Worm (Caenorhabditis elegans) whole organism, late embryonic: Measurements from ENCODE around the gene C45H4.14.

Source experiments
- C08G9.2 ChIP-seq: sonication (generic microtip); optimal IDR thresholded peaks from 2 replicates; lab custom pipeline; 2016; ENCODE audit warnings: mild to moderate bottlenecking, missing genetic modification characterization, moderate library complexity, missing compliant biosample characterization
- F13H6.1 ChIP-seq: sonication (generic microtip); optimal IDR thresholded peaks from 2 replicates; lab custom pipeline; 2016; ENCODE audit warnings: missing genetic modification characterization, missing compliant biosample characterization
- K02D7.2 ChIP-seq: sonication (generic microtip); optimal IDR thresholded peaks from 2 replicates; lab custom pipeline; 2017; ENCODE audit warnings: mild to moderate bottlenecking, missing genetic modification characterization, missing compliant biosample characterization
- K09A11.1 ChIP-seq: sonication (generic microtip); optimal IDR thresholded peaks from 2 replicates; lab custom pipeline; 2017; ENCODE audit warnings: antibody characterized with exemption, mild to moderate bottlenecking, missing genetic modification characterization, missing compliant biosample characterization; ENCODE audit not compliant: insufficient read depth
- T23F11.4 ChIP-seq: fragments of 200-800 bp; sonication (Bioruptor generic); optimal IDR thresholded peaks from 2 replicates; lab custom pipeline; 2018; ENCODE audit warnings: mild to moderate bottlenecking, missing genetic modification characterization, missing compliant biosample characterization
- ahr-1 ChIP-seq: sonication (generic microtip); optimal IDR thresholded peaks from 2 replicates; lab custom pipeline; 2016; ENCODE audit warnings: missing genetic modification characterization, missing compliant biosample characterization
- ama-1 ChIP-seq: fragments of 150-350 bp; optimal IDR thresholded peaks from 2 replicates; lab custom pipeline; 2014
- ceh-14 ChIP-seq: sonication (generic microtip); optimal IDR thresholded peaks from 2 replicates; lab custom pipeline; 2016; ENCODE audit warnings: missing genotype, missing genetic modification characterization, missing compliant biosample characterization
- ceh-18 ChIP-seq: sonication (generic microtip); optimal IDR thresholded peaks from 2 replicates; lab custom pipeline; 2016; ENCODE audit warnings: missing genetic modification characterization, missing compliant biosample characterization
- ceh-24 ChIP-seq: sonication (generic microtip); optimal IDR thresholded peaks from 2 replicates; lab custom pipeline; 2016; ENCODE audit warnings: mild to moderate bottlenecking, missing genetic modification characterization, missing compliant biosample characterization
- ceh-30 ChIP-seq: fragments of 150-350 bp; optimal IDR thresholded peaks from 2 replicates; lab custom pipeline; 2014; ENCODE audit warnings: missing biosample characterization, missing genetic modification characterization
- ceh-45 ChIP-seq: fragments of 200-800 bp; sonication (Bioruptor generic); IDR thresholded peaks from 2 replicates; pipeline ENCODE4 v1.3.6; 2022; ENCODE audit warnings: missing genetic modification reagents, missing genetic modification characterization, missing compliant biosample characterization
- dmd-4 ChIP-seq: sonication (generic microtip); optimal IDR thresholded peaks from 2 replicates; lab custom pipeline; 2016; ENCODE audit warnings: borderline replicate concordance, missing genetic modification characterization, missing compliant biosample characterization
- dve-1 ChIP-seq: sonication (generic microtip); optimal IDR thresholded peaks from 2 replicates; lab custom pipeline; 2017; ENCODE audit warnings: antibody characterized with exemption, mild to moderate bottlenecking, missing genetic modification characterization, missing compliant biosample characterization
- elt-2 ChIP-seq: sonication (generic microtip); optimal IDR thresholded peaks from 2 replicates; lab custom pipeline; 2016; ENCODE audit warnings: missing genetic modification reagents, missing genetic modification characterization, missing compliant biosample characterization
- elt-4 ChIP-seq: sonication (generic microtip); optimal IDR thresholded peaks from 2 replicates; lab custom pipeline; 2016; ENCODE audit warnings: missing genetic modification characterization, missing compliant biosample characterization
- ets-4 ChIP-seq: sonication (generic microtip); optimal IDR thresholded peaks from 2 replicates; lab custom pipeline; 2016; ENCODE audit warnings: missing genetic modification characterization, missing compliant biosample characterization
- gmeb-2 ChIP-seq: sonication (generic microtip); optimal IDR thresholded peaks from 2 replicates; lab custom pipeline; 2016; ENCODE audit warnings: missing genetic modification characterization, inconsistent platforms, missing compliant biosample characterization
- hlh-30 ChIP-seq: sonication (generic microtip); optimal IDR thresholded peaks from 2 replicates; lab custom pipeline; 2017; ENCODE audit warnings: antibody characterized with exemption, missing genetic modification characterization, missing compliant biosample characterization; ENCODE audit not compliant: insufficient read depth
- hlh-6 ChIP-seq: sonication (generic microtip); optimal IDR thresholded peaks from 2 replicates; lab custom pipeline; 2016; ENCODE audit warnings: missing genotype, missing genetic modification characterization, missing compliant biosample characterization
- hlh-8 ChIP-seq: sonication (generic microtip); optimal IDR thresholded peaks from 2 replicates; lab custom pipeline; 2016; ENCODE audit warnings: missing genotype, missing genetic modification characterization, missing compliant biosample characterization
- lin-11 ChIP-seq: fragments of 200-800 bp; sonication (Bioruptor generic); optimal IDR thresholded peaks from 2 replicates; lab custom pipeline; 2018; ENCODE audit warnings: mild to moderate bottlenecking, missing genetic modification characterization, missing compliant biosample characterization
- mec-3 ChIP-seq: sonication (generic microtip); optimal IDR thresholded peaks from 2 replicates; lab custom pipeline; 2016; ENCODE audit warnings: borderline replicate concordance, missing genetic modification characterization, missing compliant biosample characterization
- nhr-11 ChIP-seq: fragments of 150-350 bp; optimal IDR thresholded peaks from 2 replicates; lab custom pipeline; 2014; ENCODE audit warnings: missing biosample characterization, missing genetic modification characterization
- npax-4 ChIP-seq: sonication (generic microtip); optimal IDR thresholded peaks from 2 replicates; lab custom pipeline; 2016; ENCODE audit warnings: missing genetic modification characterization, missing compliant biosample characterization
- odd-2 ChIP-seq: sonication (generic microtip); optimal IDR thresholded peaks from 2 replicates; lab custom pipeline; 2017; ENCODE audit warnings: antibody characterized with exemption, mild to moderate bottlenecking, missing genetic modification characterization, missing compliant biosample characterization
- pat-9 ChIP-seq: fragments of 200-800 bp; sonication (Bioruptor generic); optimal IDR thresholded peaks from 2 replicates; lab custom pipeline; 2018; ENCODE audit warnings: mild to moderate bottlenecking, missing genetic modification characterization, moderate library complexity, missing compliant biosample characterization
- pha-2 ChIP-seq: sonication (generic microtip); optimal IDR thresholded peaks from 2 replicates; lab custom pipeline; 2017; ENCODE audit warnings: mild to moderate bottlenecking, missing genetic modification characterization, missing compliant biosample characterization
- pqm-1 ChIP-seq: sonication (generic microtip); optimal IDR thresholded peaks from 2 replicates; lab custom pipeline; 2016; ENCODE audit warnings: missing genetic modification characterization, missing compliant biosample characterization
- rnt-1 ChIP-seq: sonication (generic microtip); optimal IDR thresholded peaks from 2 replicates; lab custom pipeline; 2016; ENCODE audit warnings: missing genetic modification characterization, missing compliant biosample characterization
- sox-2 ChIP-seq: fragments of 200-800 bp; sonication (Bioruptor generic); IDR thresholded peaks from 2 replicates; pipeline ENCODE4 v1.3.6; 2022; ENCODE audit warnings: missing genetic modification reagents, missing genetic modification characterization, missing compliant biosample characterization
- sox-4 ChIP-seq: sonication (generic microtip); optimal IDR thresholded peaks from 2 replicates; lab custom pipeline; 2017; ENCODE audit warnings: mild to moderate bottlenecking, missing genetic modification characterization, inconsistent platforms, missing compliant biosample characterization
- syd-9 ChIP-seq: sonication (generic microtip); optimal IDR thresholded peaks from 2 replicates; lab custom pipeline; 2016; ENCODE audit warnings: mild to moderate bottlenecking, missing genetic modification characterization, moderate library complexity, missing compliant biosample characterization
- tbx-2 ChIP-seq: sonication (generic microtip); optimal IDR thresholded peaks from 2 replicates; lab custom pipeline; 2016; ENCODE audit warnings: missing genetic modification characterization, missing compliant biosample characterization
- tbx-7 ChIP-seq: sonication (generic microtip); optimal IDR thresholded peaks from 2 replicates; lab custom pipeline; 2016; ENCODE audit warnings: missing genotype, missing genetic modification characterization, missing compliant biosample characterization
- ttx-3 ChIP-seq: sonication (generic microtip); optimal IDR thresholded peaks from 2 replicates; lab custom pipeline; 2016; ENCODE audit warnings: missing genetic modification reagents, missing genetic modification characterization, missing compliant biosample characterization
- unc-42 ChIP-seq: sonication (generic microtip); optimal IDR thresholded peaks from 2 replicates; lab custom pipeline; 2016; ENCODE audit warnings: missing genotype, missing genetic modification characterization, missing compliant biosample characterization

C45H4.14 gene

DNA sequence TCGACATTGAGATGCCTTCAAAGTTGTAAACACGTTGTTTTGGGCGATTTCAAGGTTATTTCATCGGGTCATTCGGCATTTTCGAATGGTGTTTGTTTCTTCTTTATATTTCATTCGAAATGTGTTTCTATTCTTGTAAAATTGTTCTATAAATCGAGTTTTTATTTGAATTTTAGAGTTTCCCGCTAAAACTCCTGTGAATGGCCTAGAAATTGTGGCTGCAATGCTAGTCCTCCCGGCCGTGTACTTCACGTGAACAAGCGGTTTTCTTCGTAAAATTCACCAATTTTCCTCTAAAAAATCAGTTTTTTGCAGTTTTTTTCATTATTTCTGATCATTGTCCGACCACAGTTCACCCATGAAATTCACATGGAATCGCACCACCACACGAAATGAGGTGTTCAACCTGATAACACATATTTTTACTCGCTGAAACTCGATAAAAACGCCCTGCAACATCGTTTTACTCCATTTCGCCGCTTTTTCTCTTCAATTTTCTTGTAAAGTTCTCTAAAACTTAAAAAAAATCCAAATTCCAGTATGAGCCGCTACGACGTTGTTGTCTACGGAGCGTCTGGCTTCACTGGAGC lies 32.1 kb downstream of the C45H4.14 start, which contains the start of gene ldp-1 (continued):
- no peak for TF ChIP-seq pat-9

DNA sequence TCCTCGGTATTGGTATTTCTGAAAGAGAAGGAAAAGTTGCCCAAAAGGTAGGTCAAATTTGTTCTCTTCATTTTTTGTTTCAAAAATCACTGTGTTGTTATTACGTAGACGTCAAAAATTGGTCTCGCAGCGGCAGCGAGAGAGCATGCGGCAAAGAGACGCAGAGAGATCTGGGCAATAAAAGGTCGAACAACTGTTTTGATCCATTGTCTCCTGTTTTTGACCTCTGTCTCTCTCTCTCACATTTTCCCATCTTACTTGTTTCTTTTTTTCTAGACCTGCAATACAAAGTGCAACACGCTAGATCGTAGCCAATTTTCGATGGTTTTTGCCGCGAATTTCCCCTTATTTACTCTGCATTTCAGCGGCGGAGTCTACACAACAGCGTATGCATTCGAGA lies 32.7 kb downstream of the C45H4.14 start:
- TF ChIP-seq gmeb-2 (no peak), syd-9 (tag; lab: Kevin White, UChicago) (no peak), ceh-45 (GFP tag; lab: Robert Waterston, UW) (no peak), dmd-4 (tag; lab: Kevin White, UChicago) (no peak), ahr-1 (tag; lab: Kevin White, UChicago) (no peak), dve-1 (tag; lab: Kevin White, UChicago) (no peak), elt-4 (no peak), sox-2 (GFP tag; lab: Robert Waterston, UW) (no peak), unc-42 (tag; lab: Kevin White, UChicago) (no peak), sox-4 (tag; lab: Kevin White, UChicago) (no peak), T23F11.4 (GFP tag; lab: Kevin White, UChicago) (no peak), lin-11 (tag; lab: Kevin White, UChicago) (no peak), hlh-30 (tag; lab: Kevin White, UChicago) (no peak), ttx-3 (tag; lab: Kevin White, UChicago) (no peak), pha-2 (no peak), ama-1 (no peak), odd-2 (tag; lab: Kevin White, UChicago) (no peak), C08G9.2 (tag; lab: Kevin White, UChicago) (no peak), K09A11.1 (tag; lab: Kevin White, UChicago) (no peak), ceh-24 (tag; lab: Kevin White, UChicago) (no peak)

DNA sequence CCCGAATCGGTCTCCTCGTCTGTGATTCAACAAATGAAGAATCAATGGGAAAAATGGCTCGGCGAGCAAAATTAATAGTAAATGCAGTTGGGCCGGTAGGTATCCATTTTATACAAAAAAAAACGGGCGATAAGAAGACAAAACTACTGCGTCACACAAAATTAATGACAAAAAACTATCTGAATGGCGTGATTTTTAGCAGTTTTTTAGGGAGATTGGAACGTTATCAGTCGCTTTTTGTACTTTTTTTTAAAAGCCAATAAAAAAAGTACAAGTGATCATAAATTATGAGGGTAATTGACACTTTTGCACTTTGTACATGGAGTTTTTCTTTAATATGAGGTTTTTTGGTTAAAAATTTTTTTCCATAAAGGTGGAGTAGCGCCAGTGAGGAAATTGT lies 36.1 kb downstream of the C45H4.14 start:
- no peak for TF ChIP-seq npax-4 (tag; lab: Kevin White, UChicago)
- no peak for TF ChIP-seq elt-2
- no peak for TF ChIP-seq F13H6.1 (tag; lab: Kevin White, UChicago)
- TF ChIP-seq ceh-30 (tag; lab: Kevin White, UChicago) = no peak
- TF ChIP-seq tbx-7 (tag; lab: Kevin White, UChicago) = no peak
- TF ChIP-seq C08G9.2 (tag; lab: Kevin White, UChicago) = no peak
- TF ChIP-seq ets-4 = no peak
- TF ChIP-seq ceh-18 (tag; lab: Kevin White, UChicago) = no peak
- no peak for TF ChIP-seq ceh-14 (tag; lab: Kevin White, UChicago)
- TF ChIP-seq pha-2 = no peak
- no peak for TF ChIP-seq T23F11.4 (GFP tag; lab: Kevin White, UChicago)
- no peak for TF ChIP-seq unc-42 (tag; lab: Kevin White, UChicago)
- no peak for TF ChIP-seq nhr-11 (tag; lab: Kevin White, UChicago)
- TF ChIP-seq hlh-8 (tag; lab: Kevin White, UChicago) = no peak
- no peak for TF ChIP-seq odd-2 (tag; lab: Kevin White, UChicago)
- TF ChIP-seq, all 69 proteins: peak for 0

DNA sequence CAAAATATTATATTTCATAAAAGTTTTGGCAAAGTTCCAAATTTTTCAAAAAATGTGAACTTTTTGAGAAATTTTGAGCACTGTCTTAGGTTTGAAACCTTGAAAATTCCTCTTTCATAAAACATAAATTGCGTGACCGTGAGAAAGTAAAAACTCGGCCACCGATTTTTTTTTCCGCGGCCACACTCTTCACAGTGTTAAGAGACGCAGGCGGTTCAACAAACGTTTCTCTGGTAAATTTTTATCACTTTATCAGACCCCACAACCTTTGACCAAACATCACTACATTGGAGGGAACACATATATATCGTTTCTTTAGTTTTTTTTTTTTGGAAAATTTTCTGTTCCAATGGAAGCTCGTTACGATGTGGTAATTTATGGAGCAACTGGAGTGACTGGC lies 36.7 kb downstream of the C45H4.14 start, which contains the start of gene F22F7.2:
TSS of gene F22F7.2 (plus strand) at position 266 of the 400 bp plus-strand sequence.
- TF ChIP-seq tbx-2 (tag; lab: Kevin White, UChicago) (no peak), elt-2 (peak; percentile 6)

DNA sequence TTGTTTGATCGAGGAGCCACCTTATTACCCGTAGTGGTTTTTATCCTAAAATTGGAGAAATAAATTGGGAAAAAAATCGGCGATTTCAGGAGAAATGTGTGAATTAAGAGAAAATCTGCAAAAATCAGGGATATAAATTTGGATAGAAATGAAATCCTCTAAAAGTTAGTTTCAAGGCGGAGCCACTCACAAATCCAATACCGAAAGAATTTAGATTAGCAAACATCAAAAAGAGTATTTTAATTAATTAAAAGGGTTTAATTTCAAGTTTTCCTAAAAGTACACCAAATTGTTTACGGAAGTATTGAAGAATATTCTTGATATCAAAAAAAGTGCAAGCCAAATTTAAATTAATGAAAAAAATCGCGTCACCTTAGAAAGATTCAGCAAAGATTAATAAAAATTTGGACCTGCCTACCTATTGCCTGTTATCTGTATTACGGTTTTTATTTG lies 37.3 kb downstream of the C45H4.14 start, which contains the start of gene F22F7.8:
TSS of gene F22F7.8 (minus strand) at position 51 of the 453 bp plus-strand sequence.
- no peak for TF ChIP-seq mec-3 (tag; lab: Kevin White, UChicago)
- TF ChIP-seq elt-4 = no peak
- TF ChIP-seq rnt-1 = no peak
- TF ChIP-seq pqm-1 (tag; lab: Kevin White, UChicago) = no peak
- TF ChIP-seq dmd-4 (tag; lab: Kevin White, UChicago) = no peak
- TF ChIP-seq T23F11.4 (GFP tag; lab: Kevin White, UChicago) = no peak
- TF ChIP-seq dve-1 (tag; lab: Kevin White, UChicago) = no peak
- no peak for TF ChIP-seq sox-4 (tag; lab: Kevin White, UChicago)
- no peak for TF ChIP-seq elt-2
- TF ChIP-seq gmeb-2 = no peak
- TF ChIP-seq ceh-45 (GFP tag; lab: Robert Waterston, UW) = no peak
- TF ChIP-seq K02D7.2 (tag; lab: Kevin White, UChicago) = no peak
- TF ChIP-seq hlh-6 (tag; lab: Kevin White, UChicago) = no peak
